Worm (Caenorhabditis elegans) whole organism, mixed stage, embryonic: ENCODE measurements around the gene nhr-239.

ENCODE experiments used
- M03D4.4 ChIP-seq: sonication (generic microtip); optimal IDR thresholded peaks from 2 replicates; lab custom pipeline; 2017; ENCODE audit warnings: mild to moderate bottlenecking, missing genetic modification characterization, missing compliant biosample characterization
- bed-3 ChIP-seq: fragments of 200-800 bp; sonication (Bioruptor generic); optimal IDR thresholded peaks from 3 replicates; lab custom pipeline; 2018; ENCODE audit warnings: mild to moderate bottlenecking, missing genetic modification characterization, moderate library complexity, missing compliant biosample characterization
- blmp-1 ChIP-seq: fragments of 150-350 bp; optimal IDR thresholded peaks from 2 replicates; lab custom pipeline; 2014; ENCODE audit warnings: missing biosample characterization, missing genetic modification characterization
- ceh-39 ChIP-seq: fragments of 150-350 bp; optimal IDR thresholded peaks from 2 replicates; lab custom pipeline; 2014; ENCODE audit warnings: missing biosample characterization, missing genetic modification characterization
- ceh-43 ChIP-seq: fragments of 200-800 bp; sonication (Bioruptor generic); optimal IDR thresholded peaks from 2 replicates; lab custom pipeline; 2018; ENCODE audit warnings: mild to moderate bottlenecking, missing genetic modification characterization, moderate library complexity, missing compliant biosample characterization
- ceh-83 ChIP-seq: fragments of 200-800 bp; sonication (Bioruptor generic); optimal IDR thresholded peaks from 2 replicates; lab custom pipeline; 2018; ENCODE audit warnings: mild to moderate bottlenecking, missing genetic modification characterization, missing compliant biosample characterization
- ces-1 ChIP-seq: fragments of 150-350 bp; optimal IDR thresholded peaks from 2 replicates; lab custom pipeline; 2014; ENCODE audit warnings: missing biosample characterization, missing genetic modification reagents, missing genetic modification characterization
- cnd-1 ChIP-seq: fragments of 200-800 bp; sonication (Bioruptor generic); optimal IDR thresholded peaks from 2 replicates; lab custom pipeline; 2018; ENCODE audit warnings: mild to moderate bottlenecking, missing genetic modification characterization, missing compliant biosample characterization
- drap-1 ChIP-seq: fragments of 200-800 bp; sonication (Bioruptor generic); optimal IDR thresholded peaks from 3 replicates; lab custom pipeline; 2018; ENCODE audit warnings: mild to moderate bottlenecking, missing genetic modification characterization, missing compliant biosample characterization
- elt-1 ChIP-seq: sonication (generic microtip); optimal IDR thresholded peaks from 2 replicates; lab custom pipeline; 2017; ENCODE audit warnings: missing genetic modification characterization, mild to moderate bottlenecking, missing compliant biosample characterization, antibody characterized with exemption, moderate library complexity, borderline replicate concordance; ENCODE audit not compliant: insufficient read depth
- elt-3 ChIP-seq: fragments of 150-350 bp; optimal IDR thresholded peaks from 2 replicates; lab custom pipeline; 2014; ENCODE audit warnings: missing biosample characterization, missing genetic modification characterization
- flh-1 ChIP-seq: fragments of 200-800 bp; sonication (Bioruptor generic); optimal IDR thresholded peaks from 2 replicates; lab custom pipeline; 2018; ENCODE audit warnings: mild to moderate bottlenecking, missing genetic modification characterization, moderate library complexity, missing compliant biosample characterization
- ham-2 ChIP-seq: fragments of 200-800 bp; sonication (Bioruptor generic); optimal IDR thresholded peaks from 2 replicates; lab custom pipeline; 2018; ENCODE audit warnings: mild to moderate bottlenecking, missing genetic modification characterization, missing compliant biosample characterization
- hlh-1 ChIP-seq: fragments of 150-350 bp; optimal IDR thresholded peaks from 2 replicates; lab custom pipeline; 2014; ENCODE audit warnings: missing biosample characterization, missing genetic modification reagents, missing genetic modification characterization
- lin-13 ChIP-seq: fragments of 150-350 bp; optimal IDR thresholded peaks from 2 replicates; lab custom pipeline; 2014; ENCODE audit warnings: missing biosample characterization, missing genetic modification characterization
- lin-32 ChIP-seq: fragments of 200-800 bp; sonication (Bioruptor generic); optimal IDR thresholded peaks from 2 replicates; lab custom pipeline; 2018; ENCODE audit warnings: mild to moderate bottlenecking, missing genetic modification characterization, missing compliant biosample characterization
- lsy-2 ChIP-seq: fragments of 150-350 bp; optimal IDR thresholded peaks from 2 replicates; lab custom pipeline; 2014; ENCODE audit warnings: missing biosample characterization, missing genetic modification characterization
- mab-5 ChIP-seq: fragments of 150-350 bp; optimal IDR thresholded peaks from 2 replicates; lab custom pipeline; 2014; ENCODE audit warnings: missing biosample characterization, missing genetic modification characterization
- mep-1 ChIP-seq: fragments of 150-350 bp; optimal IDR thresholded peaks from 2 replicates; lab custom pipeline; 2017; ENCODE audit warnings: missing biosample characterization, missing genetic modification reagents, missing genetic modification characterization, inconsistent platforms
- mls-2 ChIP-seq: sonication (generic microtip); optimal IDR thresholded peaks from 2 replicates; lab custom pipeline; 2016; ENCODE audit warnings: mild to moderate bottlenecking, missing genetic modification characterization, moderate library complexity, missing compliant biosample characterization
- nhr-12 ChIP-seq: fragments of 150-350 bp; optimal IDR thresholded peaks from 2 replicates; lab custom pipeline; 2014; ENCODE audit warnings: missing biosample characterization, missing genetic modification characterization
- nhr-2 ChIP-seq: fragments of 150-350 bp; optimal IDR thresholded peaks from 2 replicates; lab custom pipeline; 2014; ENCODE audit warnings: missing biosample characterization, missing genetic modification characterization
- nhr-237 ChIP-seq: fragments of 150-350 bp; optimal IDR thresholded peaks from 2 replicates; lab custom pipeline; 2014; ENCODE audit warnings: missing biosample characterization, missing genetic modification characterization
- nhr-28 ChIP-seq: fragments of 150-350 bp; optimal IDR thresholded peaks from 2 replicates; lab custom pipeline; 2014; ENCODE audit warnings: missing biosample characterization, missing genetic modification characterization
- nhr-76 ChIP-seq: sonication (generic microtip); optimal IDR thresholded peaks from 2 replicates; lab custom pipeline; 2017; ENCODE audit warnings: missing biosample characterization, missing genetic modification characterization
- pha-4 ChIP-seq: fragments of 150-350 bp; optimal IDR thresholded peaks from 2 replicates; lab custom pipeline; 2018; ENCODE audit warnings: missing biosample characterization, missing genetic modification reagents, missing genetic modification characterization
- sem-2 ChIP-seq: fragments of 200-800 bp; sonication (Bioruptor generic); optimal IDR thresholded peaks from 2 replicates; lab custom pipeline; 2018; ENCODE audit warnings: mild to moderate bottlenecking, missing genetic modification characterization, missing compliant biosample characterization
- snpc-4 ChIP-seq: fragments of 150-350 bp; optimal IDR thresholded peaks from 2 replicates; lab custom pipeline; 2014; ENCODE audit warnings: missing biosample characterization, missing genetic modification characterization
- sptf-1 ChIP-seq: sonication (generic microtip); optimal IDR thresholded peaks from 2 replicates; lab custom pipeline; 2017; ENCODE audit warnings: mild to moderate bottlenecking, missing genetic modification characterization, moderate library complexity, missing compliant biosample characterization
- tbx-8 ChIP-seq: fragments of 200-800 bp; sonication (Bioruptor generic); optimal IDR thresholded peaks from 2 replicates; lab custom pipeline; 2018; ENCODE audit warnings: mild to moderate bottlenecking, missing genetic modification characterization, moderate library complexity, missing compliant biosample characterization
- unc-120 ChIP-seq: sonication (generic microtip); optimal IDR thresholded peaks from 2 replicates; lab custom pipeline; 2017; ENCODE audit warnings: missing genetic modification characterization, missing compliant biosample characterization; ENCODE audit not compliant: poor library complexity, severe bottlenecking
- unc-39 ChIP-seq: fragments of 150-350 bp; optimal IDR thresholded peaks from 2 replicates; lab custom pipeline; 2014; ENCODE audit warnings: missing biosample characterization, missing genetic modification characterization
- unc-62 ChIP-seq: fragments of 150-350 bp; optimal IDR thresholded peaks from 2 replicates; lab custom pipeline; 2014; ENCODE audit warnings: missing biosample characterization, missing genetic modification reagents, missing genetic modification characterization
- zip-8 ChIP-seq: fragments of 150-350 bp; optimal IDR thresholded peaks from 2 replicates; lab custom pipeline; 2014; ENCODE audit warnings: missing biosample characterization, missing genetic modification characterization
- ztf-11 ChIP-seq: fragments of 150-350 bp; optimal IDR thresholded peaks from 2 replicates; lab custom pipeline; 2014; ENCODE audit warnings: missing biosample characterization, missing genetic modification characterization

Gene nhr-239

ce11 chrIII:2561410-2561809, at the start of gene nhr-239:
Gene nhr-239, plus strand, starts transcription at chrIII:2561710.
- no peak for TF ChIP-seq drap-1 (GFP tag; lab: Kevin White, UChicago)
- TF ChIP-seq cnd-1 (tag; lab: Kevin White, UChicago) = no peak
- no peak for TF ChIP-seq hlh-1 (tag; lab: Kevin White, UChicago)
- TF ChIP-seq snpc-4 (tag; lab: Kevin White, UChicago) = no peak
- no peak for TF ChIP-seq unc-62 (GFP tag; lab: Kevin White, UChicago)
- TF ChIP-seq sem-2 (GFP tag; lab: Kevin White, UChicago) = no peak
- no peak for TF ChIP-seq elt-3
- no peak for TF ChIP-seq nhr-76
- TF ChIP-seq ceh-83 (GFP tag; lab: Kevin White, UChicago) = no peak
- no peak for TF ChIP-seq lin-32 (GFP tag; lab: Kevin White, UChicago)
- no peak for TF ChIP-seq unc-39 (tag; lab: Kevin White, UChicago)
- TF ChIP-seq flh-1 (GFP tag; lab: Kevin White, UChicago) = no peak
- TF ChIP-seq ceh-43 (GFP tag; lab: Kevin White, UChicago) = no peak
- no peak for TF ChIP-seq zip-8 (tag; lab: Kevin White, UChicago)
- TF ChIP-seq mab-5 (tag; lab: Kevin White, UChicago) = no peak

ce11 chrIII:2515461-2515860, 46.0 kb upstream of the nhr-239 start:
- no peak for TF ChIP-seq zip-8 (tag; lab: Kevin White, UChicago)
- TF ChIP-seq hlh-1 (tag; lab: Kevin White, UChicago) = no peak
- TF ChIP-seq lin-13 (tag; lab: Kevin White, UChicago) = no peak
- no peak for TF ChIP-seq mep-1 (tag; lab: Kevin White, UChicago)
- no peak for TF ChIP-seq mab-5 (tag; lab: Kevin White, UChicago)
- TF ChIP-seq ceh-43 (GFP tag; lab: Kevin White, UChicago) = no peak
- TF ChIP-seq pha-4 = no peak
- no peak for TF ChIP-seq nhr-12 (tag; lab: Kevin White, UChicago)
- TF ChIP-seq ceh-39 (tag; lab: Kevin White, UChicago) = no peak
- TF ChIP-seq lin-32 (GFP tag; lab: Kevin White, UChicago) = no peak
- TF ChIP-seq mls-2 = no peak
- no peak for TF ChIP-seq nhr-2 (tag; lab: Kevin White, UChicago)
- TF ChIP-seq sem-2 (GFP tag; lab: Kevin White, UChicago) = no peak
- no peak for TF ChIP-seq drap-1 (GFP tag; lab: Kevin White, UChicago)
- no peak for TF ChIP-seq unc-39 (tag; lab: Kevin White, UChicago)
- no peak for TF ChIP-seq blmp-1 (tag; lab: Kevin White, UChicago)

- no peak for TF ChIP-seq ceh-83 (GFP tag; lab: Kevin White, UChicago)
- no peak for TF ChIP-seq snpc-4 (tag; lab: Kevin White, UChicago)
- no peak for TF ChIP-seq nhr-76
- TF ChIP-seq zip-8 (tag; lab: Kevin White, UChicago) = no peak
- peak; percentile 67 for TF ChIP-seq ces-1
- peak; percentile 8 for TF ChIP-seq ham-2 (GFP tag; lab: Kevin White, UChicago)
- no peak for TF ChIP-seq tbx-8
- no peak for TF ChIP-seq lin-32 (GFP tag; lab: Kevin White, UChicago)
- TF ChIP-seq M03D4.4 (tag; lab: Kevin White, UChicago) = peak; percentile 7
- peak; percentile 46 for TF ChIP-seq unc-62 (GFP tag; lab: Kevin White, UChicago)
- TF ChIP-seq nhr-28 (tag; lab: Kevin White, UChicago) = no peak
- no peak for TF ChIP-seq nhr-12 (tag; lab: Kevin White, UChicago)
- TF ChIP-seq unc-120 (tag; lab: Kevin White, UChicago) = peak; percentile 84
- peak; percentile 77 for TF ChIP-seq pha-4
- TF ChIP-seq ztf-11 (tag; lab: Kevin White, UChicago) = peak; percentile 12
- TF ChIP-seq hlh-1 (tag; lab: Kevin White, UChicago) = peak; percentile 66
- TF ChIP-seq elt-1 (tag; lab: Kevin White, UChicago) = no peak
- TF ChIP-seq lin-13 (tag; lab: Kevin White, UChicago) = peak; percentile 96
- TF ChIP-seq blmp-1 (tag; lab: Kevin White, UChicago) = no peak
- TF ChIP-seq cnd-1 (tag; lab: Kevin White, UChicago) = no peak
- TF ChIP-seq ceh-43 (GFP tag; lab: Kevin White, UChicago) = no peak
- peak; percentile 83 for TF ChIP-seq ceh-39 (tag; lab: Kevin White, UChicago)
- TF ChIP-seq sem-2 (GFP tag; lab: Kevin White, UChicago) = no peak
- no peak for TF ChIP-seq elt-3
- TF ChIP-seq mep-1 (tag; lab: Kevin White, UChicago) = peak; percentile 97
- peak; percentile 88 for TF ChIP-seq nhr-237
- no peak for TF ChIP-seq bed-3 (GFP tag; lab: Kevin White, UChicago)
- no peak for TF ChIP-seq unc-39 (tag; lab: Kevin White, UChicago)
- TF ChIP-seq mls-2 = no peak
- TF ChIP-seq mab-5 (tag; lab: Kevin White, UChicago) = peak; percentile 0
- TF ChIP-seq drap-1 (GFP tag; lab: Kevin White, UChicago) = no peak
- TF ChIP-seq nhr-2 (tag; lab: Kevin White, UChicago) = peak; percentile 29
- TF ChIP-seq flh-1 (GFP tag; lab: Kevin White, UChicago) = no peak
- TF ChIP-seq lsy-2 (tag; lab: Kevin White, UChicago) = peak; percentile 91
- TF ChIP-seq sptf-1 = no peak
Measured at ce11 chrIII:2528621-2529113, 32.8 kb upstream of the nhr-239 start, which contains the start of the genes Y54F10AM.15, rbc-2 and ndua-8. Gene Y54F10AM.15, minus strand, starts transcription at chrIII:2528679. Gene rbc-2, minus strand, starts transcription at chrIII:2528689. Gene ndua-8, plus strand, starts transcription at chrIII:2529063.
